Fruit fly (Drosophila melanogaster) whole organism, prepupa: Measurements from ENCODE around the gene CG44838.

Source experiments
- CG10669 ChIP-seq: fragments of 200-800 bp; sonication (Bioruptor generic); optimal IDR thresholded peaks from 3 replicates; lab custom pipeline; 2018; ENCODE audit warnings: missing biosample characterization, mild to moderate bottlenecking, missing genetic modification characterization, moderate library complexity
- CG11294 ChIP-seq: fragments of 200-800 bp; sonication (Bioruptor generic); IDR thresholded peaks from 2 replicates; pipeline ENCODE4 v1.3.6; 2022; ENCODE audit warnings: missing biosample characterization, missing genetic modification characterization
- CG11762 ChIP-seq: fragments of 200-800 bp; sonication (Bioruptor generic); optimal IDR thresholded peaks from 3 replicates; lab custom pipeline; 2016; ENCODE audit warnings: missing biosample characterization, missing genetic modification characterization; ENCODE audit not compliant: insufficient read depth
- CG11902 ChIP-seq: fragments of 200-800 bp; sonication (Bioruptor generic); optimal IDR thresholded peaks from 3 replicates; lab custom pipeline; 2016; ENCODE audit warnings: missing biosample characterization, missing genetic modification characterization
- CG15336 ChIP-seq: fragments of 200-800 bp; sonication (Bioruptor generic); IDR thresholded peaks from 2 replicates; pipeline ENCODE4 v1.3.6; 2022; ENCODE audit warnings: missing biosample characterization, missing genetic modification characterization
- CG1621 ChIP-seq: fragments of 200-800 bp; sonication (Bioruptor generic); optimal IDR thresholded peaks from 3 replicates; lab custom pipeline; 2018; ENCODE audit warnings: missing biosample characterization, mild to moderate bottlenecking, missing genetic modification characterization
- CG16779 ChIP-seq: fragments of 200-800 bp; sonication (Bioruptor generic); optimal IDR thresholded peaks from 3 replicates; lab custom pipeline; 2017; ENCODE audit warnings: missing biosample characterization, mild to moderate bottlenecking, missing genetic modification characterization
- CG31627 ChIP-seq: fragments of 200-800 bp; sonication (Bioruptor generic); optimal IDR thresholded peaks from 3 replicates; lab custom pipeline; 2016; ENCODE audit warnings: missing biosample characterization, missing genetic modification characterization
- CG32006 ChIP-seq: fragments of 200-800 bp; sonication (Bioruptor generic); optimal IDR thresholded peaks from 3 replicates; lab custom pipeline; 2017; ENCODE audit warnings: missing biosample characterization, mild to moderate bottlenecking, missing genetic modification characterization
- CG34406 ChIP-seq: fragments of 200-800 bp; sonication (Bioruptor generic); optimal IDR thresholded peaks from 3 replicates; lab custom pipeline; 2016; ENCODE audit warnings: missing biosample characterization, missing genetic modification characterization
- CG3919 ChIP-seq: fragments of 200-800 bp; sonication (Bioruptor generic); optimal IDR thresholded peaks from 3 replicates; lab custom pipeline; 2016; ENCODE audit warnings: missing biosample characterization, missing genetic modification characterization
- CG6163 ChIP-seq: fragments of 200-800 bp; sonication (Bioruptor generic); IDR thresholded peaks from 3 replicates; pipeline ENCODE4 v1.3.6; 2022; ENCODE audit warnings: missing biosample characterization, missing genetic modification characterization
- CG6808 ChIP-seq: fragments of 200-800 bp; sonication (Bioruptor generic); optimal IDR thresholded peaks from 3 replicates; lab custom pipeline; 2017; ENCODE audit warnings: missing biosample characterization, missing genetic modification characterization, mild to moderate bottlenecking, moderate library complexity, missing genetic modification reagents
- CG6854 ChIP-seq: fragments of 200-800 bp; sonication (Bioruptor generic); optimal IDR thresholded peaks from 2 replicates; lab custom pipeline; 2017; ENCODE audit warnings: missing biosample characterization, mild to moderate bottlenecking, missing genetic modification characterization
- CG7368 ChIP-seq: fragments of 200-800 bp; sonication (Bioruptor generic); optimal IDR thresholded peaks from 3 replicates; lab custom pipeline; 2016; ENCODE audit warnings: missing biosample characterization, missing genetic modification characterization
- CG8119 ChIP-seq: fragments of 200-800 bp; sonication (Bioruptor generic); IDR thresholded peaks from 3 replicates; pipeline ENCODE4 v1.3.6; 2022; ENCODE audit warnings: missing biosample characterization, missing genetic modification characterization
- CG8319 ChIP-seq: fragments of 200-800 bp; sonication (Bioruptor generic); optimal IDR thresholded peaks from 3 replicates; lab custom pipeline; 2016; ENCODE audit warnings: missing biosample characterization, missing genetic modification characterization
- CG9139 ChIP-seq: fragments of 200-800 bp; sonication (Bioruptor generic); optimal IDR thresholded peaks from 3 replicates; lab custom pipeline; 2017; ENCODE audit warnings: missing biosample characterization, mild to moderate bottlenecking, missing genetic modification characterization
- Eip78C ChIP-seq: fragments of 200-800 bp; sonication (Bioruptor generic); peaks from one replicate; lab custom pipeline; 2016; ENCODE audit warnings: missing biosample characterization, missing genetic modification characterization
- Eip93F ChIP-seq: fragments of 200-800 bp; sonication (Bioruptor generic); optimal IDR thresholded peaks from 2 replicates; lab custom pipeline; 2016; ENCODE audit warnings: missing biosample characterization, mild to moderate bottlenecking, missing genetic modification characterization
- Ets96B ChIP-seq: fragments of 200-800 bp; optimal IDR thresholded peaks from 2 replicates; lab custom pipeline; 2019; ENCODE audit warnings: missing biosample characterization, mild to moderate bottlenecking, missing genetic modification characterization, moderate library complexity
- Gug ChIP-seq: fragments of 200-800 bp; sonication (Bioruptor generic); IDR thresholded peaks from 2 replicates; pipeline ENCODE4 v1.3.6; 2022; ENCODE audit warnings: missing biosample characterization, missing genetic modification characterization
- Hr38 ChIP-seq: sonication (Bioruptor generic); optimal IDR thresholded peaks from 2 replicates; lab custom pipeline; 2016; ENCODE audit warnings: missing biosample characterization, missing genetic modification characterization
- Hr39 ChIP-seq: fragments of 200-800 bp; sonication (Bioruptor generic); optimal IDR thresholded peaks from 2 replicates; lab custom pipeline; 2016; ENCODE audit warnings: missing biosample characterization, missing genetic modification characterization
- Hr4 ChIP-seq: fragments of 200-800 bp; sonication (Bioruptor generic); optimal IDR thresholded peaks from 3 replicates; lab custom pipeline; 2016; ENCODE audit warnings: missing biosample characterization, missing genetic modification characterization
- Lpt ChIP-seq: fragments of 200-800 bp; sonication (Bioruptor generic); optimal IDR thresholded peaks from 3 replicates; lab custom pipeline; 2016; ENCODE audit warnings: missing biosample characterization, missing genetic modification characterization
- Met ChIP-seq: fragments of 200-800 bp; sonication (Bioruptor generic); optimal IDR thresholded peaks from 3 replicates; lab custom pipeline; 2016; ENCODE audit warnings: missing biosample characterization, missing genetic modification characterization
- Smox ChIP-seq: fragments of 200-800 bp; sonication (Bioruptor generic); optimal IDR thresholded peaks from 3 replicates; lab custom pipeline; 2016; ENCODE audit warnings: missing biosample characterization, missing genetic modification characterization
- Sox102F ChIP-seq: fragments of 200-800 bp; sonication (Bioruptor generic); optimal IDR thresholded peaks from 2 replicates; lab custom pipeline; 2016; ENCODE audit warnings: missing biosample characterization, mild to moderate bottlenecking, missing genetic modification characterization
- achi ChIP-seq: fragments of 200-800 bp; sonication (Bioruptor generic); optimal IDR thresholded peaks from 3 replicates; lab custom pipeline; 2016; ENCODE audit warnings: missing biosample characterization, missing genetic modification characterization
- dsx ChIP-seq: fragments of 200-800 bp; optimal IDR thresholded peaks from 3 replicates; lab custom pipeline; 2019; ENCODE audit warnings: missing biosample characterization, mild to moderate bottlenecking, missing genetic modification characterization, moderate library complexity; ENCODE audit not compliant: poor library complexity, severe bottlenecking
- spab ChIP-seq: fragments of 200-800 bp; sonication (Bioruptor generic); optimal IDR thresholded peaks from 2 replicates; lab custom pipeline; 2017; ENCODE audit warnings: missing biosample characterization, mild to moderate bottlenecking, missing genetic modification characterization, missing genetic modification reagents
- svp ChIP-seq: fragments of 200-800 bp; sonication (Bioruptor generic); peaks from one replicate; lab custom pipeline; 2016; ENCODE audit warnings: missing biosample characterization, missing genetic modification characterization
- vri ChIP-seq: fragments of 200-800 bp; sonication (Bioruptor generic); optimal IDR thresholded peaks from 3 replicates; lab custom pipeline; 2016; ENCODE audit warnings: missing biosample characterization, mild to moderate bottlenecking, missing genetic modification characterization

The CG44838 gene

dm6 chr3L:9511287-9512256 is 50.7 kb downstream of the CG44838 start, which contains the start of gene RpS9 (continued):
- TF ChIP-seq CG32006 (no peak), Sox102F (GFP tag; lab: Kevin White, UChicago) (peak; percentile 34), CG11294 (GFP tag; lab: Robert Waterston, UW) (no peak), Smox (GFP tag; lab: Kevin White, UChicago) (peak; percentile 21), CG8119 (GFP tag; lab: Robert Waterston, UW) (no peak), Eip78C (peak; percentile 75), CG7368 (no peak), Eip93F (GFP tag; lab: Kevin White, UChicago) (no peak), Hr38 (GFP tag; lab: Kevin White, UChicago) (no peak), CG10669 (no peak), CG8319 (no peak), CG3919 (GFP tag; lab: Kevin White, UChicago) (peak; percentile 49), CG6854 (GFP tag; lab: Kevin White, UChicago) (peak; percentile 83), spab (GFP tag; lab: Kevin White, UChicago) (no peak), svp (GFP tag; lab: Kevin White, UChicago) (no peak)

- TF ChIP-seq CG16779 (no peak), dsx (no peak), CG6854 (GFP tag; lab: Kevin White, UChicago) (no peak), CG6808 (GFP tag; lab: Kevin White, UChicago) (no peak), Hr4 (GFP tag; lab: Kevin White, UChicago) (no peak), CG11762 (GFP tag; lab: Kevin White, UChicago) (no peak), CG15336 (GFP tag; lab: Robert Waterston, UW) (no peak), CG11294 (GFP tag; lab: Robert Waterston, UW) (no peak), achi (GFP tag; lab: Kevin White, UChicago) (no peak), CG11902 (GFP tag; lab: Kevin White, UChicago) (no peak), CG31627 (no peak), CG6163 (GFP tag; lab: Robert Waterston, UW) (no peak), Hr38 (GFP tag; lab: Kevin White, UChicago) (no peak), CG34406 (GFP tag; lab: Kevin White, UChicago) (no peak), Lpt (GFP tag; lab: Kevin White, UChicago) (no peak)
These were observed 51.7 kb downstream of the CG44838 start, which contains the start of gene CG33703 for dm6 chr3L:9512560-9512959. Gene CG33703 (minus strand): TSS chr3L:9512660.

dm6 chr3L:9513309-9513708 is 52.5 kb downstream of the CG44838 start, which contains the start of gene CG33702:
Gene CG33702 (minus strand): TSS chr3L:9513409.
- TF ChIP-seq Met, result no peak
- TF ChIP-seq CG10669, result no peak
- TF ChIP-seq Eip93F (GFP tag; lab: Kevin White, UChicago), result no peak
- TF ChIP-seq CG32006, result no peak
- no peak for TF ChIP-seq Gug (GFP tag; lab: Robert Waterston, UW)
- TF ChIP-seq CG1621 (tag; lab: Kevin White, UChicago), result no peak
- no peak for TF ChIP-seq Hr4 (GFP tag; lab: Kevin White, UChicago)
- no peak for TF ChIP-seq Hr39
- no peak for TF ChIP-seq CG16779
- no peak for TF ChIP-seq CG7368
- no peak for TF ChIP-seq Ets96B (tag; lab: Kevin White, UChicago)
- TF ChIP-seq vri, result no peak
- no peak for TF ChIP-seq CG9139 (GFP tag; lab: Kevin White, UChicago)
- no peak for TF ChIP-seq svp (GFP tag; lab: Kevin White, UChicago)
- no peak for TF ChIP-seq dsx
